Fruit fly (Drosophila melanogaster): ENCODE measurements around the gene Elys.

Gene Elys

dm6 chrX:19603953-19604352 is 48.2 kb upstream of the Elys start (continued):
- TF ChIP-seq prd (optimal IDR thresholded peaks at IDR 0.05) (no peak), prd (GFP tag; IDR thresholded peaks at IDR 0.05) (peak; percentile 87), hb (GFP tag; IDR thresholded peaks at IDR 0.05; ENCODE audit: partially characterized antibody) (no peak), dimm (GFP tag; IDR thresholded peaks at IDR 0.05) (peak; percentile 36; the same call in 1 of the 2 replicates), MTF-1 (GFP tag; optimal IDR thresholded peaks at IDR 0.05; ENCODE audit: borderline replicate concordance) (peak; percentile 50), abd-A (tag; optimal IDR thresholded peaks at IDR 0.05) (peak; percentile 13), org-1 (GFP tag; optimal IDR thresholded peaks at IDR 0.05) (peak; percentile 66), CG13624 (GFP tag; optimal IDR thresholded peaks at IDR 0.05) (peak; percentile 44), seq (GFP tag; IDR thresholded peaks at IDR 0.05) (peak; percentile 76), gt (GFP tag; IDR thresholded peaks at IDR 0.05) (peak; percentile 35; the same call in 1 of the 2 replicates), CG2202 (tag; optimal IDR thresholded peaks at IDR 0.05) (peak; percentile 29), CG2120 (GFP tag; optimal IDR thresholded peaks at IDR 0.05) (peak; percentile 80), CG5180 (GFP tag; optimal IDR thresholded peaks at IDR 0.05) (peak; percentile 36), crol (GFP tag; IDR thresholded peaks at IDR 0.05) (no peak), sens-2 (GFP tag; IDR thresholded peaks at IDR 0.05) (peak; percentile 62; the same call in 1 of the 2 replicates), Blimp-1 (GFP tag; optimal IDR thresholded peaks at IDR 0.05) (peak; percentile 70), bbx (GFP tag; IDR thresholded peaks at IDR 0.05; ENCODE audit: partially characterized antibody) (no peak), Asciz (GFP tag; optimal IDR thresholded peaks at IDR 0.05) (peak; percentile 52), Rx (GFP tag; IDR thresholded peaks at IDR 0.05) (peak; percentile 71), Adf1 (GFP tag; IDR thresholded peaks at IDR 0.05) (peak; percentile 56; the same call in 1 of the 2 replicates), Nf-YC (tag; optimal IDR thresholded peaks at IDR 0.05) (peak; percentile 64), CG11723 (GFP tag; optimal IDR thresholded peaks at IDR 0.05) (peak; percentile 62), ci (GFP tag; IDR thresholded peaks at IDR 0.05) (peak; percentile 80), Dip2 (GFP tag; IDR thresholded peaks at IDR 0.05) (no peak), CG34376 (GFP tag; optimal IDR thresholded peaks at IDR 0.05) (peak; percentile 86), CG1792 (GFP tag; optimal IDR thresholded peaks at IDR 0.05) (peak; percentile 39), wek (GFP tag; optimal IDR thresholded peaks at IDR 0.05) (no peak), NC2α (GFP tag; optimal IDR thresholded peaks at IDR 0.05) (no peak), sim (GFP tag; IDR thresholded peaks at IDR 0.05) (peak; percentile 27; the same call in 1 of the 2 replicates), fru (optimal IDR thresholded peaks at IDR 0.05) (no peak), fd3F (GFP tag; optimal IDR thresholded peaks at IDR 0.05) (peak; percentile 71), CG9932 (GFP tag; IDR thresholded peaks at IDR 0.05) (peak; percentile 92), CG14667 (GFP tag; IDR thresholded peaks at IDR 0.05) (peak; percentile 60), luna (GFP tag; optimal IDR thresholded peaks at IDR 0.05) (no peak), psq (GFP tag; optimal IDR thresholded peaks at IDR 0.05) (no peak), HmgD (GFP tag; optimal IDR thresholded peaks at IDR 0.05) (no peak), CG6791 (GFP tag; IDR thresholded peaks at IDR 0.05; ENCODE audit: partially characterized antibody) (no peak), CG31224 (GFP tag; IDR thresholded peaks at IDR 0.05) (peak; percentile 83), Lhr (GFP tag; optimal IDR thresholded peaks at IDR 0.05) (peak; percentile 25), nau (GFP tag; optimal IDR thresholded peaks at IDR 0.05) (peak; percentile 59), CG2875 (GFP tag; optimal IDR thresholded peaks at IDR 0.05) (peak; percentile 13), Hey (tag; optimal IDR thresholded peaks at IDR 0.05) (no peak), salm (tag; optimal IDR thresholded peaks at IDR 0.05) (no peak), CG1647 (GFP tag; optimal IDR thresholded peaks at IDR 0.05) (peak; percentile 47), CG12071 (GFP tag; optimal IDR thresholded peaks at IDR 0.05) (peak; percentile 77), sisA (GFP tag; IDR thresholded peaks at IDR 0.05) (peak; percentile 81), sqz (GFP tag; optimal IDR thresholded peaks at IDR 0.05) (peak; percentile 5), PHDP (tag; optimal IDR thresholded peaks at IDR 0.05) (peak; percentile 71), CG10979 (tag; optimal IDR thresholded peaks at IDR 0.05) (peak; percentile 65), CG8765 (GFP tag; IDR thresholded peaks at IDR 0.05) (peak; percentile 39; the same call in 1 of the 2 replicates), Fer2 (tag; optimal IDR thresholded peaks at IDR 0.05) (peak; percentile 24)

Data from whole organism, embryonic.